Worm (Caenorhabditis elegans) whole organism, young adult: Measurements from ENCODE around the gene B0222.1.
A peak's percentile ranks its signal among the peaks of the same experiment; 100 is the strongest.

ENCODE experiments used
- B0261.1 ChIP-seq: sonication (generic microtip); optimal IDR thresholded peaks from 2 replicates; lab custom pipeline; 2016; ENCODE audit warnings: mild to moderate bottlenecking, missing genetic modification characterization, moderate library complexity, missing compliant biosample characterization
- B0336.3 ChIP-seq: fragments of 200-800 bp; sonication (Bioruptor generic); IDR thresholded peaks from 2 replicates; pipeline ENCODE4 v1.3.6; 2022; ENCODE audit warnings: missing genetic modification characterization, missing compliant biosample characterization
- C06A6.2 ChIP-seq: fragments of 200-800 bp; sonication (Bioruptor generic); conservative IDR thresholded peaks from 2 replicates; pipeline ENCODE4 v1.3.6; 2022; ENCODE audit warnings: missing genetic modification characterization, missing compliant biosample characterization
- C17E4.6 ChIP-seq: fragments of 200-800 bp; sonication (Bioruptor generic); IDR thresholded peaks from 2 replicates; pipeline ENCODE4 v1.3.6; 2022; ENCODE audit warnings: missing genetic modification reagents, missing genetic modification characterization, missing compliant biosample characterization
- F22D6.2 ChIP-seq: sonication (generic microtip); optimal IDR thresholded peaks from 2 replicates; lab custom pipeline; 2016; ENCODE audit warnings: mild to moderate bottlenecking, missing genetic modification characterization, missing compliant biosample characterization
- F23B12.7 ChIP-seq: sonication (generic microtip); optimal IDR thresholded peaks from 2 replicates; lab custom pipeline; 2017; ENCODE audit warnings: missing genetic modification characterization, mild to moderate bottlenecking, missing compliant biosample characterization, antibody characterized with exemption, moderate library complexity; ENCODE audit not compliant: insufficient read depth
- K12H6.12 ChIP-seq: fragments of 200-800 bp; sonication (Bioruptor generic); optimal IDR thresholded peaks from 2 replicates; lab custom pipeline; 2018; ENCODE audit warnings: mild to moderate bottlenecking, missing genetic modification characterization, missing compliant biosample characterization
- Y53G8AR.9 ChIP-seq: fragments of 200-800 bp; sonication (Bioruptor generic); conservative IDR thresholded peaks from 2 replicates; pipeline ENCODE4 v1.3.6; 2022; ENCODE audit warnings: missing genetic modification reagents, missing genetic modification characterization, missing compliant biosample characterization
- ZK185.1 ChIP-seq: sonication (generic microtip); optimal IDR thresholded peaks from 2 replicates; lab custom pipeline; 2016; ENCODE audit warnings: mild to moderate bottlenecking, missing genetic modification characterization, missing compliant biosample characterization; ENCODE audit not compliant: poor library complexity, severe bottlenecking
- ama-1 ChIP-seq, 3 experiments: fragments of 150-350 bp in 1 of 3; sonication (generic microtip) in 2 of 3; optimal IDR thresholded peaks; 2 replicates each; lab custom pipeline; 2014 to 2018; ENCODE audit warnings: missing biosample characterization in 2 of 3, missing genetic modification characterization in 2 of 3, missing genetic modification reagents in 2 of 3
- aptf-3 ChIP-seq: fragments of 200-800 bp; sonication (Bioruptor generic); IDR thresholded peaks from 2 replicates; pipeline ENCODE4 v1.3.6; 2022; ENCODE audit warnings: missing genetic modification characterization, missing compliant biosample characterization
- atf-7 ChIP-seq: sonication (generic microtip); optimal IDR thresholded peaks from 2 replicates; lab custom pipeline; 2017; ENCODE audit warnings: mild to moderate bottlenecking, missing genetic modification characterization, missing compliant biosample characterization
- attf-5 ChIP-seq: fragments of 200-800 bp; sonication (Bioruptor generic); optimal IDR thresholded peaks from 2 replicates; lab custom pipeline; 2018; ENCODE audit warnings: mild to moderate bottlenecking, missing genetic modification characterization, missing compliant biosample characterization
- cebp-1 ChIP-seq, 2 experiments: fragments of 200-800 bp in 1 of 2; sonication (Bioruptor generic) in 1 of 2; sonication (generic microtip) in 1 of 2; IDR thresholded peaks in 1 of 2; optimal IDR thresholded peaks in 1 of 2; 2 replicates each; pipeline versions ENCODE4 v1.3.6 to Lab custom; 2017 to 2022; ENCODE audit warnings: missing compliant biosample characterization in 2 of 2, missing genetic modification characterization in 2 of 2, mild to moderate bottlenecking in 1 of 2, missing genetic modification reagents in 1 of 2, moderate library complexity in 1 of 2
- ceh-27 ChIP-seq: fragments of 200-800 bp; sonication (Bioruptor generic); optimal IDR thresholded peaks from 2 replicates; lab custom pipeline; 2018; ENCODE audit warnings: mild to moderate bottlenecking, missing genetic modification characterization, moderate library complexity, missing compliant biosample characterization
- chd-7 ChIP-seq: sonication (generic microtip); optimal IDR thresholded peaks from 2 replicates; lab custom pipeline; 2016; ENCODE audit warnings: mild to moderate bottlenecking, missing genetic modification characterization, moderate library complexity, missing compliant biosample characterization
- die-1 ChIP-seq: sonication (generic microtip); optimal IDR thresholded peaks from 2 replicates; lab custom pipeline; 2016; ENCODE audit warnings: missing genotype, mild to moderate bottlenecking, missing genetic modification characterization, missing compliant biosample characterization
- dox-1 ChIP-seq: fragments of 200-800 bp; sonication (Bioruptor generic); IDR thresholded peaks from 2 replicates; pipeline ENCODE4 v1.3.6; 2022; ENCODE audit warnings: missing genetic modification reagents, missing genetic modification characterization, missing compliant biosample characterization
- egl-18 ChIP-seq: fragments of 200-800 bp; sonication (Bioruptor generic); IDR thresholded peaks from 2 replicates; pipeline ENCODE4 v1.3.6; 2022; ENCODE audit warnings: missing genetic modification reagents, missing genetic modification characterization, missing compliant biosample characterization
- egl-44 ChIP-seq: fragments of 200-800 bp; sonication (Bioruptor generic); IDR thresholded peaks from 2 replicates; pipeline ENCODE4 v1.3.6; 2022; ENCODE audit warnings: missing genetic modification reagents, missing genetic modification characterization, missing compliant biosample characterization
- ekl-4 ChIP-seq: fragments of 200-800 bp; sonication (Bioruptor generic); IDR thresholded peaks from 2 replicates; pipeline ENCODE4 v1.3.6; 2022; ENCODE audit warnings: missing genetic modification reagents, missing genetic modification characterization, missing compliant biosample characterization
- gei-17 ChIP-seq: fragments of 200-800 bp; sonication (Bioruptor generic); optimal IDR thresholded peaks from 2 replicates; lab custom pipeline; 2018; ENCODE audit warnings: mild to moderate bottlenecking, missing genetic modification characterization, missing compliant biosample characterization
- hmg-1.2 ChIP-seq: fragments of 200-800 bp; sonication (Bioruptor generic); IDR thresholded peaks from 2 replicates; pipeline ENCODE4 v1.3.6; 2022; ENCODE audit warnings: missing genetic modification reagents, missing genetic modification characterization, missing compliant biosample characterization
- hrde-1 ChIP-seq: sonication (generic microtip); optimal IDR thresholded peaks from 2 replicates; lab custom pipeline; 2016; ENCODE audit warnings: missing genetic modification characterization, mild to moderate bottlenecking, missing compliant biosample characterization, moderate library complexity, missing genotype, missing genetic modification reagents, borderline replicate concordance
- hsf-1 ChIP-seq: fragments of 200-800 bp; sonication (Bioruptor generic); IDR thresholded peaks from 2 replicates; pipeline ENCODE4 v1.3.6; 2022; ENCODE audit warnings: missing genetic modification reagents, missing genetic modification characterization, missing compliant biosample characterization
- let-526 ChIP-seq: fragments of 200-800 bp; sonication (Bioruptor generic); IDR thresholded peaks from 2 replicates; pipeline ENCODE4 v1.3.6; 2022; ENCODE audit warnings: missing genetic modification reagents, missing genetic modification characterization, missing compliant biosample characterization
- lin-26 ChIP-seq: fragments of 200-800 bp; sonication (Bioruptor generic); IDR thresholded peaks from 2 replicates; pipeline ENCODE4 v1.3.6; 2022; ENCODE audit warnings: missing genetic modification reagents, missing genetic modification characterization, missing compliant biosample characterization
- lin-35 ChIP-seq, 3 experiments: fragments of 150-350 bp in 2 of 3; sonication (generic microtip) in 1 of 3; optimal IDR thresholded peaks; 2 replicates each; lab custom pipeline; 2014 to 2018; ENCODE audit warnings: missing biosample characterization in 3 of 3, missing genetic modification characterization in 3 of 3, missing genetic modification reagents in 3 of 3
- lin-40 ChIP-seq: sonication (generic microtip); optimal IDR thresholded peaks from 2 replicates; lab custom pipeline; 2016; ENCODE audit warnings: missing genetic modification characterization, mild to moderate bottlenecking, missing compliant biosample characterization, missing genotype, missing genetic modification reagents
- lin-54 ChIP-seq: fragments of 200-800 bp; sonication (Bioruptor generic); optimal IDR thresholded peaks from 2 replicates; lab custom pipeline; 2018; ENCODE audit warnings: mild to moderate bottlenecking, missing genetic modification characterization, missing compliant biosample characterization
- lir-1 ChIP-seq: fragments of 200-800 bp; sonication (Bioruptor generic); conservative IDR thresholded peaks from 2 replicates; pipeline ENCODE4 v1.3.6; 2022; ENCODE audit warnings: missing genetic modification reagents, missing genetic modification characterization, missing compliant biosample characterization
- lsl-1 ChIP-seq: fragments of 200-800 bp; sonication (Bioruptor generic); optimal IDR thresholded peaks from 2 replicates; lab custom pipeline; 2018; ENCODE audit warnings: mild to moderate bottlenecking, missing genetic modification characterization, moderate library complexity, missing compliant biosample characterization
- madf-10 ChIP-seq: sonication (generic microtip); optimal IDR thresholded peaks from 2 replicates; lab custom pipeline; 2016; ENCODE audit warnings: mild to moderate bottlenecking, missing genetic modification characterization, missing compliant biosample characterization
- madf-6 ChIP-seq: fragments of 200-800 bp; sonication (Bioruptor generic); IDR thresholded peaks from 2 replicates; pipeline ENCODE4 v1.3.6; 2022; ENCODE audit warnings: missing genetic modification reagents, missing genetic modification characterization, missing compliant biosample characterization
- mcd-1 ChIP-seq: fragments of 200-800 bp; sonication (Bioruptor generic); IDR thresholded peaks from 2 replicates; pipeline ENCODE4 v1.3.6; 2022; ENCODE audit warnings: missing genetic modification reagents, missing genetic modification characterization, missing compliant biosample characterization
- nhr-80 ChIP-seq: sonication (generic microtip); optimal IDR thresholded peaks from 2 replicates; lab custom pipeline; 2016; ENCODE audit warnings: missing genetic modification characterization, missing compliant biosample characterization
- pbrm-1 ChIP-seq: fragments of 200-800 bp; sonication (Bioruptor generic); IDR thresholded peaks from 2 replicates; pipeline ENCODE4 v1.3.6; 2022; ENCODE audit warnings: missing genetic modification reagents, missing genetic modification characterization, missing compliant biosample characterization
- pha-4 ChIP-seq: fragments of 150-350 bp; sonication (generic microtip); optimal IDR thresholded peaks from 2 replicates; lab custom pipeline; 2014; ENCODE audit warnings: missing biosample characterization, missing genetic modification reagents, missing genetic modification characterization
- rec-8 ChIP-seq, 2 experiments: sonication (generic microtip); optimal IDR thresholded peaks; 2 replicates each; lab custom pipeline; 2016; ENCODE audit warnings: mild to moderate bottlenecking in 2 of 2, missing genetic modification characterization in 2 of 2, missing genetic modification reagents in 2 of 2, missing genotype in 2 of 2, missing biosample characterization in 1 of 2, missing compliant biosample characterization in 1 of 2, moderate library complexity in 1 of 2
- somi-1 ChIP-seq: fragments of 200-800 bp; sonication (Bioruptor generic); optimal IDR thresholded peaks from 2 replicates; lab custom pipeline; 2018; ENCODE audit warnings: mild to moderate bottlenecking, missing genetic modification characterization, missing compliant biosample characterization
- tbp1 ChIP-seq: fragments of 200-800 bp; sonication (Bioruptor generic); optimal IDR thresholded peaks from 2 replicates; lab custom pipeline; 2018; ENCODE audit warnings: mild to moderate bottlenecking, missing genetic modification characterization, missing compliant biosample characterization
- tlf-1 ChIP-seq: fragments of 200-800 bp; sonication (Bioruptor generic); optimal IDR thresholded peaks from 2 replicates; lab custom pipeline; 2018; ENCODE audit warnings: mild to moderate bottlenecking, missing genetic modification characterization, missing compliant biosample characterization
- unc-62 ChIP-seq: fragments of 150-350 bp; optimal IDR thresholded peaks from 2 replicates; lab custom pipeline; 2014; ENCODE audit warnings: missing biosample characterization, missing genetic modification reagents, missing genetic modification characterization
- ztf-26 ChIP-seq: sonication (generic microtip); optimal IDR thresholded peaks from 2 replicates; lab custom pipeline; 2017; ENCODE audit warnings: missing genetic modification characterization, missing compliant biosample characterization
- ztf-6 ChIP-seq: fragments of 200-800 bp; sonication (Bioruptor generic); IDR thresholded peaks from 2 replicates; pipeline ENCODE4 v1.3.6; 2022; ENCODE audit warnings: missing genetic modification reagents, missing genetic modification characterization, missing compliant biosample characterization

B0222.1 gene

DNA sequence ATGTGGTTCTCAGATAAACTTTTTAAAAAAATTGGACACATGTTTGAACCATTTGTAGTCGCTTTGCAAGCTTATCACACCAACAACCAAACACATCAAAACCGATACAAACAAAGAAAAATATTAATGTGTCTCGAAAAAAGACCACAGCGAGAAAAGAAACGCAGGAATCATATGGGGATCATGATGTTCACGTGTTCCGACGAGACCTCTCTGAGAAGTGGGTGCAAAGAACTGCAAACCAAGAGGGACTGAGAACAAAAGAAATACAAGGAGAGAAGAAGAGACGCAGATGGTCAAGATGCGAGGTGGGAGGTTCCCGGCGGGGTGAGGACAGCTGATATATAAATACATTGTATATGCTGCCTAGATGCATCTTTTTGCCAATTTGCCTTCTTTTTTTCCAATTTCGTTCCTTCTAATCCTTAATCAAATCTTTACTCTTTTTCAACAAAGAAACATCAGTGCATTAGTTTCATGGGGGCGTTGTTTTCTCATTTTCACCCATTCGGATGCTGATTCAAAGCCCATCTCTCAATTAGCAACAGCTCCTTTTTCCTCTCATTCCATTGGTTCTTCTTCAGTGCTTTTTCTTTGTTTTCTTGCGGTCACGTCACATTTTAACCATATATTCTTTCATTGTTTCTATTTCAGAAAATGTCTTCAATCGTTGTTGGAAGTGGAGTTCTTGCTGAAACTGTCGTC is 38.3 kb upstream of the B0222.1 start, which contains the start of gene F21C10.10:
F21C10.10 (plus strand) TSS at position 655 of the 705 bp plus-strand sequence.
- TF ChIP-seq lsl-1 (GFP tag; lab: Kevin White, UChicago) (no peak), ama-1 (optimal IDR thresholded peaks at IDR 0.05; lab: Kevin White, UChicago) (peak; percentile 59), ama-1 (GFP tag; optimal IDR thresholded peaks at IDR 0.05; lab: Kevin White, UChicago) (no peak), ztf-6 (peak; percentile 38; the same call in 1 of the 2 replicates), tbp1 (GFP tag; lab: Kevin White, UChicago) (peak; percentile 54), B0336.3 (GFP tag; lab: Robert Waterston, UW) (peak; percentile 59; the same call in 1 of the 2 replicates), hmg-1.2 (peak; percentile 90), Y53G8AR.9 (GFP tag; lab: Robert Waterston, UW) (peak; percentile 38; the same call in 1 of the 2 replicates), egl-44 (GFP tag; lab: Robert Waterston, UW) (peak; percentile 42; the same call in 1 of the 2 replicates), lin-26 (GFP tag; lab: Robert Waterston, UW) (peak; percentile 71; the same call in 1 of the 2 replicates), B0261.1 (tag; lab: Kevin White, UChicago) (no peak), madf-10 (tag; lab: Kevin White, UChicago) (peak; percentile 72), ZK185.1 (tag; lab: Kevin White, UChicago) (peak; percentile 69), lin-35 (GFP tag; optimal IDR thresholded peaks at IDR 0.05; lab: Kevin White, UChicago) (peak in 1 of 3 experiments; percentile 0), gei-17 (GFP tag; lab: Kevin White, UChicago) (peak; percentile 52), pha-4 (tag; lab: Kevin White, UChicago) (peak; percentile 86), pbrm-1 (GFP tag; lab: Robert Waterston, UW) (peak; percentile 51; the same call in 1 of the 2 replicates), unc-62 (GFP tag; lab: Kevin White, UChicago) (peak; percentile 52), ceh-27 (peak; percentile 80), tlf-1 (GFP tag; lab: Kevin White, UChicago) (peak; percentile 34), let-526 (GFP tag; lab: Robert Waterston, UW) (0 out of 2 replicates have a peak, but pooled peaks have one; percentile 34), lin-54 (GFP tag; lab: Kevin White, UChicago) (peak; percentile 55), somi-1 (GFP tag; lab: Kevin White, UChicago) (peak; percentile 87), atf-7 (tag; lab: Kevin White, UChicago) (peak; percentile 68), egl-18 (GFP tag; lab: Robert Waterston, UW) (no peak), madf-6 (no peak), lir-1 (GFP tag; lab: Robert Waterston, UW) (no peak), C06A6.2 (GFP tag; lab: Robert Waterston, UW) (peak; percentile 88), aptf-3 (GFP tag; lab: Robert Waterston, UW) (no peak), dox-1 (GFP tag; lab: Robert Waterston, UW) (peak; percentile 78), lin-40 (tag; lab: Kevin White, UChicago) (peak; percentile 91), F23B12.7 (tag; lab: Kevin White, UChicago) (peak; percentile 15), nhr-80 (tag; lab: Kevin White, UChicago) (peak; percentile 81), rec-8 (tag; optimal IDR thresholded peaks at IDR 0.05; lab: Kevin White, UChicago) (no peak), C17E4.6 (GFP tag; lab: Robert Waterston, UW) (no peak), cebp-1 (GFP tag; IDR thresholded peaks at IDR 0.05; lab: Robert Waterston, UW) (no peak), cebp-1 (tag; optimal IDR thresholded peaks at IDR 0.05; lab: Kevin White, UChicago) (peak; percentile 81), ztf-26 (peak; percentile 87), ekl-4 (peak; percentile 58), mcd-1 (peak; percentile 50), K12H6.12 (peak; percentile 67), hsf-1 (GFP tag; lab: Robert Waterston, UW) (peak; percentile 62; the same call in 1 of the 2 replicates), die-1 (tag; lab: Kevin White, UChicago) (peak; percentile 21), F22D6.2 (peak; percentile 94), hrde-1 (tag; lab: Kevin White, UChicago) (no peak), chd-7 (tag; lab: Kevin White, UChicago) (peak; percentile 69), attf-5 (GFP tag; lab: Kevin White, UChicago) (peak; percentile 79)
